Fruit fly (Drosophila melanogaster) whole organism, embryonic: ENCODE results near the gene CG10298.

Experiments used
- ATbp ChIP-seq: fragments of 200-800 bp; sonication (Bioruptor generic); optimal IDR thresholded peaks from 2 replicates; lab custom pipeline; 2017; ENCODE audit warnings: missing biosample characterization, mild to moderate bottlenecking, missing genetic modification characterization, missing genetic modification reagents
- CG11504 ChIP-seq: fragments of 200-800 bp; sonication (Bioruptor generic); optimal IDR thresholded peaks from 3 replicates; lab custom pipeline; 2019; ENCODE audit warnings: missing biosample characterization, mild to moderate bottlenecking, missing genetic modification characterization, moderate library complexity
- CG1233 ChIP-seq: fragments of 200-800 bp; sonication (Bioruptor generic); optimal IDR thresholded peaks from 4 replicates; lab custom pipeline; 2018; ENCODE audit warnings: missing biosample characterization, mild to moderate bottlenecking, missing genetic modification characterization
- CG15269 ChIP-seq: fragments of 200-800 bp; sonication (Bioruptor generic); optimal IDR thresholded peaks from 2 replicates; lab custom pipeline; 2018; ENCODE audit warnings: missing biosample characterization, mild to moderate bottlenecking, missing genetic modification characterization, moderate library complexity
- CG17359 ChIP-seq: fragments of 200-800 bp; sonication (Bioruptor generic); optimal IDR thresholded peaks from 3 replicates; lab custom pipeline; 2018; ENCODE audit warnings: missing biosample characterization, mild to moderate bottlenecking, missing genetic modification characterization, moderate library complexity
- CG17361 ChIP-seq: fragments of 200-800 bp; sonication (Bioruptor generic); IDR thresholded peaks from 3 replicates; pipeline ENCODE4 v1.3.6; 2022; ENCODE audit warnings: missing biosample characterization, missing genetic modification characterization
- CG17385 ChIP-seq: fragments of 200-800 bp; sonication (Bioruptor generic); optimal IDR thresholded peaks from 3 replicates; lab custom pipeline; 2018; ENCODE audit warnings: missing biosample characterization, mild to moderate bottlenecking, missing genetic modification characterization
- CG18262 ChIP-seq: fragments of 200-800 bp; optimal IDR thresholded peaks from 3 replicates; lab custom pipeline; 2019; ENCODE audit warnings: missing biosample characterization, mild to moderate bottlenecking, missing genetic modification characterization, moderate library complexity
- CG2120 ChIP-seq: fragments of 200-800 bp; sonication (Bioruptor generic); optimal IDR thresholded peaks from 3 replicates; lab custom pipeline; 2016; ENCODE audit warnings: missing biosample characterization, missing genetic modification characterization
- CG2199 ChIP-seq: fragments of 200-800 bp; sonication (Bioruptor generic); IDR thresholded peaks from 3 replicates; pipeline ENCODE4 v1.3.6; 2022; ENCODE audit warnings: missing biosample characterization, missing genetic modification characterization
- CG2202 ChIP-seq: fragments of 200-800 bp; sonication (Bioruptor generic); optimal IDR thresholded peaks from 2 replicates; lab custom pipeline; 2018; ENCODE audit warnings: missing biosample characterization, mild to moderate bottlenecking, missing genetic modification characterization
- CG4617 ChIP-seq: fragments of 200-800 bp; sonication (Bioruptor generic); optimal IDR thresholded peaks from 3 replicates; lab custom pipeline; 2016; ENCODE audit warnings: missing biosample characterization, missing genetic modification characterization, borderline replicate concordance
- CG4820 ChIP-seq: fragments of 200-800 bp; sonication (Bioruptor generic); optimal IDR thresholded peaks from 3 replicates; lab custom pipeline; 2016; ENCODE audit warnings: missing biosample characterization, missing genetic modification characterization
- CG5953 ChIP-seq: fragments of 200-800 bp; sonication (Bioruptor generic); IDR thresholded peaks from 2 replicates; pipeline ENCODE4 v1.3.6; 2022; ENCODE audit warnings: missing biosample characterization, missing genetic modification characterization
- CG6272 ChIP-seq: fragments of 200-800 bp; sonication (Bioruptor generic); IDR thresholded peaks from 2 replicates; pipeline ENCODE4 v1.3.6; 2022; ENCODE audit warnings: missing biosample characterization, missing genetic modification characterization
- CG6791 ChIP-seq: fragments of 200-800 bp; sonication (Bioruptor generic); IDR thresholded peaks from 3 replicates; pipeline ENCODE4 v1.3.6; 2022; ENCODE audit warnings: missing biosample characterization, missing genetic modification characterization; ENCODE audit not compliant: partially characterized antibody
- D ChIP-seq, 2 experiments: fragments of 200-800 bp in 1 of 2; fragments of >200 bp in 1 of 2; sonication (Bioruptor generic) in 1 of 2; optimal IDR thresholded peaks; 2 replicates in 1 of 2; 3 replicates in 1 of 2; lab custom pipeline; 2017; ENCODE audit warnings: mild to moderate bottlenecking in 1 of 2, missing biosample characterization in 1 of 2, missing genetic modification characterization in 1 of 2, missing genetic modification reagents in 1 of 2
- Dll ChIP-seq: fragments of 200-800 bp; sonication (Bioruptor generic); IDR thresholded peaks from 4 replicates; pipeline ENCODE4 v1.3.6; 2022; ENCODE audit warnings: missing biosample characterization, missing genetic modification characterization; ENCODE audit not compliant: partially characterized antibody
- Dp ChIP-seq: fragments of 200-800 bp; sonication (Bioruptor generic); optimal IDR thresholded peaks from 2 replicates; lab custom pipeline; 2018; ENCODE audit warnings: missing biosample characterization, mild to moderate bottlenecking, missing genetic modification characterization, moderate library complexity
- Fer3 ChIP-seq: fragments of 200-800 bp; sonication (Bioruptor generic); optimal IDR thresholded peaks from 2 replicates; lab custom pipeline; 2018; ENCODE audit warnings: missing biosample characterization, mild to moderate bottlenecking, missing genetic modification characterization, moderate library complexity
- GATAe ChIP-seq: fragments of 200-800 bp; sonication (Bioruptor generic); conservative IDR thresholded peaks from 2 replicates; pipeline ENCODE4 v1.3.6; 2022; ENCODE audit warnings: missing biosample characterization, missing genetic modification characterization
- HmgZ ChIP-seq: fragments of 200-800 bp; sonication (Bioruptor generic); optimal IDR thresholded peaks from 2 replicates; lab custom pipeline; 2018; ENCODE audit warnings: missing biosample characterization, mild to moderate bottlenecking, missing genetic modification characterization
- Lhr ChIP-seq: fragments of 200-800 bp; sonication (Bioruptor generic); optimal IDR thresholded peaks from 3 replicates; lab custom pipeline; 2017; ENCODE audit warnings: mild to moderate bottlenecking, missing biosample characterization, missing genetic modification reagents, missing genetic modification characterization
- Opbp ChIP-seq: fragments of 200-800 bp; sonication (Bioruptor generic); IDR thresholded peaks from 3 replicates; pipeline ENCODE4 v1.3.6; 2022; ENCODE audit warnings: missing biosample characterization, missing genetic modification characterization; ENCODE audit not compliant: partially characterized antibody
- Pdp1 ChIP-seq, 2 experiments: fragments of 200-800 bp; sonication (Bioruptor generic); optimal IDR thresholded peaks; 3 replicates each; lab custom pipeline; 2016; ENCODE audit warnings: missing biosample characterization in 2 of 2, missing genetic modification characterization in 2 of 2, mild to moderate bottlenecking in 1 of 2, moderate library complexity in 1 of 2
- Side ChIP-seq: fragments of 200-800 bp; sonication (Bioruptor generic); optimal IDR thresholded peaks from 2 replicates; lab custom pipeline; 2016; ENCODE audit warnings: missing biosample characterization, missing genetic modification characterization
- Sin3A ChIP-seq: fragments of >200 bp; optimal IDR thresholded peaks from 2 replicates; lab custom pipeline; 2018
- Six4 ChIP-seq: fragments of 200-800 bp; sonication (Bioruptor generic); optimal IDR thresholded peaks from 2 replicates; lab custom pipeline; 2016; ENCODE audit warnings: missing biosample characterization, missing genetic modification characterization
- Taf1 ChIP-seq: fragments of 200-800 bp; sonication (Bioruptor generic); IDR thresholded peaks from 2 replicates; pipeline ENCODE4 v1.3.6; 2022; ENCODE audit warnings: missing biosample characterization, missing genetic modification characterization
- abd-A ChIP-seq: fragments of 200-800 bp; sonication (Bioruptor generic); optimal IDR thresholded peaks from 3 replicates; lab custom pipeline; 2019; ENCODE audit warnings: missing biosample characterization, mild to moderate bottlenecking, missing genetic modification characterization, moderate library complexity
- al ChIP-seq: fragments of 200-800 bp; sonication (Bioruptor generic); IDR thresholded peaks from 2 replicates; pipeline ENCODE4 v1.3.6; 2022; ENCODE audit warnings: missing biosample characterization, missing genetic modification characterization
- bcd ChIP-seq: fragments of 200-800 bp; sonication (Bioruptor generic); optimal IDR thresholded peaks from 2 replicates; lab custom pipeline; 2017; ENCODE audit warnings: missing biosample characterization, mild to moderate bottlenecking, missing genetic modification characterization
- br ChIP-seq: fragments of >200 bp; optimal IDR thresholded peaks from 2 replicates; lab custom pipeline; 2017
- cato ChIP-seq: fragments of 200-800 bp; sonication (Bioruptor generic); optimal IDR thresholded peaks from 2 replicates; lab custom pipeline; 2016; ENCODE audit warnings: missing biosample characterization, missing genetic modification characterization, borderline replicate concordance
- en ChIP-seq: fragments of 200-800 bp; sonication (Bioruptor generic); optimal IDR thresholded peaks from 2 replicates; lab custom pipeline; 2016; ENCODE audit warnings: missing biosample characterization, missing genetic modification characterization
- fd96Cb ChIP-seq: fragments of 200-800 bp; sonication (Bioruptor generic); optimal IDR thresholded peaks from 2 replicates; lab custom pipeline; 2018; ENCODE audit warnings: missing biosample characterization, mild to moderate bottlenecking, missing genetic modification characterization, moderate library complexity
- gt ChIP-seq: fragments of 200-800 bp; sonication (Bioruptor generic); IDR thresholded peaks from 2 replicates; pipeline ENCODE4 v1.3.6; 2022; ENCODE audit warnings: missing biosample characterization, missing genetic modification characterization
- kni ChIP-seq: fragments of 200-800 bp; sonication (Bioruptor generic); optimal IDR thresholded peaks from 3 replicates; lab custom pipeline; 2017; ENCODE audit warnings: mild to moderate bottlenecking, missing biosample characterization, missing genetic modification reagents, missing genetic modification characterization
- lilli ChIP-seq: fragments of 200-800 bp; sonication (Bioruptor generic); optimal IDR thresholded peaks from 3 replicates; lab custom pipeline; 2016; ENCODE audit warnings: missing biosample characterization, missing genetic modification characterization
- mam ChIP-seq: fragments of 200-800 bp; sonication (Bioruptor generic); optimal IDR thresholded peaks from 3 replicates; lab custom pipeline; 2016; ENCODE audit warnings: missing biosample characterization, missing genetic modification characterization
- nom ChIP-seq: fragments of 200-800 bp; sonication (Bioruptor generic); optimal IDR thresholded peaks from 2 replicates; lab custom pipeline; 2017; ENCODE audit warnings: missing biosample characterization, missing genetic modification characterization, mild to moderate bottlenecking, moderate library complexity, missing genetic modification reagents
- phol ChIP-seq: fragments of 200-800 bp; sonication (Bioruptor generic); optimal IDR thresholded peaks from 3 replicates; lab custom pipeline; 2018; ENCODE audit warnings: missing biosample characterization, mild to moderate bottlenecking, missing genetic modification characterization, moderate library complexity
- psq ChIP-seq: fragments of 200-800 bp; sonication (Bioruptor generic); optimal IDR thresholded peaks from 2 replicates; lab custom pipeline; 2017; ENCODE audit warnings: missing biosample characterization, missing genetic modification characterization
- seq ChIP-seq: fragments of 200-800 bp; sonication (Bioruptor generic); IDR thresholded peaks from 2 replicates; pipeline ENCODE4 v1.3.6; 2022; ENCODE audit warnings: missing biosample characterization, missing genetic modification characterization
- sisA ChIP-seq: fragments of 200-800 bp; sonication (Bioruptor generic); IDR thresholded peaks from 2 replicates; pipeline ENCODE4 v1.3.6; 2022; ENCODE audit warnings: missing biosample characterization, missing genetic modification characterization
- sr ChIP-seq: fragments of 200-800 bp; sonication (Bioruptor generic); IDR thresholded peaks from 3 replicates; pipeline ENCODE4 v1.3.6; 2022; ENCODE audit warnings: missing biosample characterization, missing genetic modification characterization
- stc ChIP-seq: fragments of 200-800 bp; sonication (Bioruptor generic); IDR thresholded peaks from 2 replicates; pipeline ENCODE4 v1.3.6; 2022; ENCODE audit warnings: missing biosample characterization, missing genetic modification characterization
- tgo ChIP-seq: fragments of 200-800 bp; sonication (Bioruptor generic); IDR thresholded peaks from 3 replicates; pipeline ENCODE4 v1.3.6; 2022; ENCODE audit warnings: missing biosample characterization, missing genetic modification characterization
- usp ChIP-seq: fragments of >200 bp; optimal IDR thresholded peaks from 2 replicates; lab custom pipeline; 2017; ENCODE audit warnings: missing biosample characterization, missing genetic modification characterization
- vfl ChIP-seq: fragments of 200-800 bp; sonication (Bioruptor generic); optimal IDR thresholded peaks from 2 replicates; lab custom pipeline; 2016; ENCODE audit warnings: missing biosample characterization, missing genetic modification characterization
- zen2 ChIP-seq: fragments of 200-800 bp; sonication (Bioruptor generic); IDR thresholded peaks from 3 replicates; pipeline ENCODE4 v1.3.6; 2022; ENCODE audit warnings: missing biosample characterization, missing genetic modification characterization; ENCODE audit not compliant: partially characterized antibody

CG10298 gene

DNA sequence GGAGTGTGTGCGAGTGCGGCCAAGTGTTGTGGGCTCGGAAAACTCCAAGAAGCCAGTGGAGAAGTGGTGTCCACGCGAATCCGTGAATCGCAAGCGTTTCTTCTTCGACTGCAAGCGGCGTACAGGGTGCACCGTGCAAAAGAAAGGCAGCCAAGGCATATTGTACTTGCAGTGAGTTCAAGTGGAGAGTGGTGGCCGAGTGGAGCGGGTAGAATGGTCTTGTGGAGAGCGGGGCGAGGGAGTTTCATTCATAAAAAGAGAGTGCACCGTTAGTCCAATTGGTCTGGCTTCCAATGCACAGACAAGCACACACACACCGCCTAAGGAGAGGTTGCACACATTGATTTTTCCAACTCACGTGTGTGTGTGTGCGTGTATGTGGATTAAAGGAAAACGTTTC lies 8.4 kb downstream of the CG10298 start (continued):
- TF ChIP-seq Taf1 (GFP tag; lab: Robert Waterston, UW) (no peak), CG17385 (GFP tag; lab: Kevin White, UChicago) (no peak), Fer3 (tag; lab: Kevin White, UChicago) (no peak), mam (GFP tag; lab: Kevin White, UChicago) (no peak), tgo (GFP tag; lab: Robert Waterston, UW) (no peak), cato (GFP tag; lab: Kevin White, UChicago) (no peak), CG2199 (GFP tag; lab: Robert Waterston, UW) (peak; percentile 66; the same call in 1 of the 3 replicates), abd-A (no peak), nom (peak; percentile 35), CG17359 (tag; lab: Kevin White, UChicago) (no peak), Sin3A (lab: Kevin White, UChicago) (no peak), CG2120 (GFP tag; lab: Kevin White, UChicago) (no peak), CG6272 (GFP tag; lab: Robert Waterston, UW) (no peak), GATAe (GFP tag; lab: Robert Waterston, UW) (no peak), Dp (GFP tag; lab: Kevin White, UChicago) (no peak), CG2202 (tag; lab: Kevin White, UChicago) (no peak), CG4820 (GFP tag; lab: Kevin White, UChicago) (no peak), phol (no peak), sisA (GFP tag; lab: Robert Waterston, UW) (no peak), br (lab: Kevin White, UChicago) (no peak), ATbp (GFP tag; lab: Kevin White, UChicago) (no peak), Six4 (GFP tag; lab: Kevin White, UChicago) (no peak), Opbp (GFP tag; lab: Robert Waterston, UW) (no peak), CG18262 (tag; lab: Kevin White, UChicago) (no peak), CG5953 (GFP tag; lab: Robert Waterston, UW) (no peak), en (GFP tag; lab: Kevin White, UChicago) (no peak), Pdp1 (GFP tag; optimal IDR thresholded peaks at IDR 0.05; lab: Kevin White, UChicago) (no peak), D (optimal IDR thresholded peaks at IDR 0.05; lab: Kevin White, UChicago) (peak; percentile 4), D (GFP tag; optimal IDR thresholded peaks at IDR 0.05; lab: Kevin White, UChicago) (no peak), fd96Cb (no peak), Lhr (GFP tag; lab: Kevin White, UChicago) (no peak), HmgZ (no peak), gt (GFP tag; lab: Robert Waterston, UW) (no peak), CG1233 (GFP tag; lab: Kevin White, UChicago) (no peak), sr (no peak; the same call in 2 of the 3 replicates), al (GFP tag; lab: Robert Waterston, UW) (no peak), stc (GFP tag; lab: Robert Waterston, UW) (0 out of 2 replicates have a peak, but pooled peaks have one; percentile 11), CG15269 (tag; lab: Kevin White, UChicago) (no peak), kni (peak; percentile 21), Dll (no peak), seq (GFP tag; lab: Robert Waterston, UW) (no peak), lilli (GFP tag; lab: Kevin White, UChicago) (no peak), zen2 (GFP tag; lab: Robert Waterston, UW) (no peak), CG4617 (GFP tag; lab: Kevin White, UChicago) (peak; percentile 72), bcd (GFP tag; lab: Kevin White, UChicago) (no peak), usp (GFP tag; lab: Kevin White, UChicago) (no peak), psq (no peak), CG6791 (GFP tag; lab: Robert Waterston, UW) (no peak), CG17361 (GFP tag; lab: Robert Waterston, UW) (no peak), vfl (GFP tag; lab: Kevin White, UChicago) (no peak), CG11504 (tag; lab: Kevin White, UChicago) (no peak), Side (no peak)
